Worm (Caenorhabditis elegans): ENCODE measurements around the gene sfrp-1.
"Not testable (repeated sequence)": the region's sequence is repeated elsewhere in the genome, so short reads cannot be mapped to it uniquely, and the experiment has no call there.

sfrp-1 gene

DNA sequence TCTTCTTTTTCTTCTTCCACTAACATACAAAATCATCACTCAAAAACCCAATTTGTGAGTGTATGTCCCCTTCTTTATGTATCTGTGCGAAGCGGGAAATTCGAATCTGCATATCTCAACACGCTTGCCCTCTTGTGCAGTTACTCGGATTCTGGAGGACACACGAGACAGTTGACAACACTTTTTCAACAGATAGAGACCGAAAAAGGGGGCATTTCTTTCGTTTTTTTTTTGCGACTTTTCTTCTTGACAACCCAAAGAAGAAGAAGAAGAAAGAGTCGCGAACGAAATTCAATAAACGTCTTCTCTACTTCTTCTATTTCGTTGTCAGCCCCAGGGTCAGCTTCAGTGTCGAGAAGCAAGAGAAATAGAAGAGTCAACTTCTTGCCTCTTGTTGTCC, 36.2 kb downstream of the sfrp-1 start:
- TF ChIP-seq ztf-11 (tag; optimal IDR thresholded peaks at IDR 0.05) (no peak), alr-1 (tag; optimal IDR thresholded peaks at IDR 0.05) (no peak), F13H6.1 (tag; optimal IDR thresholded peaks at IDR 0.05) (no peak), lin-39 (tag; optimal IDR thresholded peaks at IDR 0.05) (no peak), gmeb-1 (tag; optimal IDR thresholded peaks at IDR 0.05) (no peak), mab-5 (tag; optimal IDR thresholded peaks at IDR 0.05) (no peak), zag-1 (tag; optimal IDR thresholded peaks at IDR 0.05) (peak; percentile 5)

DNA sequence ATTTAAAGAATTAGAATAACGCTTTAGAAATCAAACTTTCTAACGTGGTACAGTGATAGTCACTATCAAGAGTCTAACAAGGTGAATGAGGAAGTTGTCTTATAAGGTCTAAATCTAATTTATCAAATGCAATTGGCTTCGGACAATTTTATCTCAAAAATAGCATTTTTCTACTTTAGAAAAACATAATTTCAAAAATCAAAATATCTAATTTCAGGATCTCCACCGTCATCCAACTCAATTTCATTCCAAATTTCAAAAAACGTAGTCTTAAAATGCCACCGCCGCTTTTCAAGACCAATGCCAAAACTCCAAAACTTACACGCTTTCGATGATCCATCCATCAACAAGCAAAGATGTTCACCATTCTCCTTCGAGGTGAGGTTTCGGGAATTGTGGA, 37.2 kb downstream of the sfrp-1 start, which contains the start of gene Y73B6BL.270:
Gene Y73B6BL.270 (plus strand): TSS at position 301 of the 400 bp plus-strand sequence.
- TF ChIP-seq unc-55 (GFP tag; optimal IDR thresholded peaks at IDR 0.05) (no peak), skn-1 (tag; optimal IDR thresholded peaks at IDR 0.05) (no peak), unc-39 (tag; optimal IDR thresholded peaks at IDR 0.05) (no peak)

ce11 chrIV:6363604-6364003, 38.6 kb downstream of the sfrp-1 start:
- TF ChIP-seq C34F6.9 (tag; optimal IDR thresholded peaks at IDR 0.05) (no peak), ztf-11 (tag; optimal IDR thresholded peaks at IDR 0.05) (no peak), fos-1 (tag; optimal IDR thresholded peaks at IDR 0.05) (no peak), alr-1 (tag; optimal IDR thresholded peaks at IDR 0.05) (no peak), zag-1 (tag; optimal IDR thresholded peaks at IDR 0.05) (no peak), nhr-6 (tag; optimal IDR thresholded peaks at IDR 0.05) (no peak), lin-39 (tag; optimal IDR thresholded peaks at IDR 0.05) (no peak), ceh-16 (tag; optimal IDR thresholded peaks at IDR 0.05) (no peak), nhr-12 (tag; optimal IDR thresholded peaks at IDR 0.05) (no peak), mbf-1 (tag; optimal IDR thresholded peaks at IDR 0.05) (no peak), nhr-21 (tag; optimal IDR thresholded peaks at IDR 0.05) (no peak), ztf-4 (tag; optimal IDR thresholded peaks at IDR 0.05) (no peak), nhr-77 (tag; optimal IDR thresholded peaks at IDR 0.05) (no peak), peb-1 (tag; optimal IDR thresholded peaks at IDR 0.05) (no peak), sem-4 (tag; optimal IDR thresholded peaks at IDR 0.05) (no peak), blmp-1 (tag; optimal IDR thresholded peaks at IDR 0.05; ENCODE audit: insufficient read depth) (no peak), unc-55 (GFP tag; optimal IDR thresholded peaks at IDR 0.05) (no peak), Y55F3AM.14 (GFP tag; optimal IDR thresholded peaks at IDR 0.05) (no peak), egl-27 (tag; optimal IDR thresholded peaks at IDR 0.05) (no peak), dmd-4 (tag; optimal IDR thresholded peaks at IDR 0.05) (no peak)

DNA sequence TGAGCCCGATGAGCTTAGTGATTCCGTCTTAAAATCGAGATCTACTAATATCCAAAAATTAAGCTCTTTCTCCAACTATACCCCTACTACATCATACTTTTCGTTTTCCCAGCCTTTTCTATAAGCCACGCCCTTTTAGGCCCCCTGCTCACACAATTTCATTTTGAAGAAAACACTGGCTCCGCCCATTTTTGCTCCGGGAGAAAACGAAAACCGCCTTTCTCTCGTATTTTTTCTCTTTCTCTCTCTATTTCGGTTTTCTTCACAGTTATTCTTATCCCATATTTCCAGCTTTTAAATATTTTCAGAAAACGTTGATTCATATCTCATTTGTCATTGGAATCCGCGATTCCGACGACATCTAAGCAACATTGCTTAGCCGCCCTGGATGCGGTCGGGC, 40.6 kb downstream of the sfrp-1 start, which contains the start of gene Y73B6BL.47:
Gene Y73B6BL.47 (plus strand): TSS at position 301 of the 400 bp plus-strand sequence.
- TF ChIP-seq nhr-129 (tag; optimal IDR thresholded peaks at IDR 0.05) (no peak), zag-1 (tag; optimal IDR thresholded peaks at IDR 0.05) (no peak), nhr-237 (tag; optimal IDR thresholded peaks at IDR 0.05) (no peak), egl-27 (tag; optimal IDR thresholded peaks at IDR 0.05) (no peak), unc-39 (tag; optimal IDR thresholded peaks at IDR 0.05) (no peak), elt-1 (tag; optimal IDR thresholded peaks at IDR 0.05) (no peak), lin-13 (GFP tag; optimal IDR thresholded peaks at IDR 0.05) (no peak), unc-62 (GFP tag; optimal IDR thresholded peaks at IDR 0.05) (no peak), snpc-4 (tag; optimal IDR thresholded peaks at IDR 0.05) (no peak), nhr-23 (tag; optimal IDR thresholded peaks at IDR 0.05) (no peak), nhr-11 (tag; optimal IDR thresholded peaks at IDR 0.05) (no peak), sem-4 (tag; optimal IDR thresholded peaks at IDR 0.05) (no peak), ztf-4 (tag; optimal IDR thresholded peaks at IDR 0.05) (no peak), fos-1 (tag; optimal IDR thresholded peaks at IDR 0.05) (no peak), sma-3 (GFP tag; optimal IDR thresholded peaks at IDR 0.05) (no peak), nhr-25 (tag; optimal IDR thresholded peaks at IDR 0.05) (no peak), Y55F3AM.14 (GFP tag; optimal IDR thresholded peaks at IDR 0.05) (no peak), nhr-21 (tag; optimal IDR thresholded peaks at IDR 0.05) (no peak)

DNA sequence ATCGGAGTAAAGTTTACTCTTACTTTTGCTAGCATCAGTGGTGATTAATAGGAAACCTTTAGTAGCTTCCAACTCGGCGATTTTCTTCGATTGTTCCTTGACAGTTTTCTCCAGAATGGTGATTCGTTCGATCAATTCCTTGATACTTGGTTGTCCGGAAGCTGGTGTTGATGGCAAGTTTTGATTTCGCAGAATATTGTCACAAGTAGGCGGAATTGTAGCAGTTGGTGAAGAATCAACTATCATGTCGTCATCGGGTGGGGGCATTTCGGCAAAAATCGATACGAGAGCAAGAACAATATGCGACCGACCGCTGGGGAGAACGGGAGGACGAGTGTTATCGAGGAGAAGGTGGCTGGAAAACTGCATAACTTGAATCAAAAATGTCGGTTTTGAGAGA, 55.0 kb downstream of the sfrp-1 start, which contains the start of gene Y73B6BL.289:
Gene Y73B6BL.289 (plus strand): TSS at position 301 of the 400 bp plus-strand sequence.
- TF ChIP-seq F13H6.1 (tag; optimal IDR thresholded peaks at IDR 0.05); nhr-77 (tag; optimal IDR thresholded peaks at IDR 0.05); sma-3 (GFP tag; optimal IDR thresholded peaks at IDR 0.05): not testable (repeated sequence)
